Fruit fly (Drosophila melanogaster) whole organism, embryonic: ENCODE results near the gene Spn100A.

Source experiments
- Ada2b ChIP-seq: fragments of 200-800 bp; sonication (Bioruptor generic); IDR thresholded peaks from 2 replicates; pipeline ENCODE4 v1.3.6; 2022; ENCODE audit warnings: missing biosample characterization, missing genetic modification characterization
- CG10979 ChIP-seq: fragments of 200-800 bp; sonication (Bioruptor generic); optimal IDR thresholded peaks from 2 replicates; lab custom pipeline; 2018; ENCODE audit warnings: missing biosample characterization, mild to moderate bottlenecking, missing genetic modification characterization, moderate library complexity
- CG11504 ChIP-seq: fragments of 200-800 bp; sonication (Bioruptor generic); optimal IDR thresholded peaks from 3 replicates; lab custom pipeline; 2019; ENCODE audit warnings: missing biosample characterization, mild to moderate bottlenecking, missing genetic modification characterization, moderate library complexity
- CG1529 ChIP-seq: fragments of 200-800 bp; sonication (Bioruptor generic); optimal IDR thresholded peaks from 3 replicates; lab custom pipeline; 2018; ENCODE audit warnings: missing biosample characterization, missing genetic modification characterization
- CG17328 ChIP-seq: fragments of 200-800 bp; sonication (Bioruptor generic); IDR thresholded peaks from 2 replicates; pipeline ENCODE4 v1.3.6; 2022; ENCODE audit warnings: missing biosample characterization, missing genetic modification characterization
- CG18599 ChIP-seq: fragments of 200-800 bp; sonication (Bioruptor generic); optimal IDR thresholded peaks from 3 replicates; lab custom pipeline; 2017; ENCODE audit warnings: missing biosample characterization, missing genetic modification characterization, mild to moderate bottlenecking, moderate library complexity, missing genetic modification reagents
- CG2712 ChIP-seq: fragments of 200-800 bp; optimal IDR thresholded peaks from 3 replicates; lab custom pipeline; 2019; ENCODE audit warnings: missing biosample characterization, mild to moderate bottlenecking, missing genetic modification characterization, moderate library complexity
- CG3065 ChIP-seq: fragments of 200-800 bp; sonication (Bioruptor generic); optimal IDR thresholded peaks from 2 replicates; lab custom pipeline; 2016; ENCODE audit warnings: missing biosample characterization, missing genetic modification characterization
- CG31441 ChIP-seq: fragments of 200-800 bp; sonication (Bioruptor generic); IDR thresholded peaks from 2 replicates; pipeline ENCODE4 v1.3.6; 2022; ENCODE audit warnings: missing biosample characterization, missing genetic modification characterization
- CG3838 ChIP-seq: fragments of 200-800 bp; sonication (Bioruptor generic); optimal IDR thresholded peaks from 3 replicates; lab custom pipeline; 2016; ENCODE audit warnings: missing biosample characterization, missing genetic modification characterization
- CG4282 ChIP-seq: fragments of 200-800 bp; sonication (Bioruptor generic); optimal IDR thresholded peaks from 2 replicates; lab custom pipeline; 2016; ENCODE audit warnings: missing biosample characterization, missing genetic modification characterization
- CG4360 ChIP-seq: fragments of 200-800 bp; sonication (Bioruptor generic); IDR thresholded peaks from 2 replicates; pipeline ENCODE4 v1.3.6; 2022; ENCODE audit warnings: missing biosample characterization, missing genetic modification characterization
- CG4424 ChIP-seq: fragments of 200-800 bp; sonication (Bioruptor generic); optimal IDR thresholded peaks from 3 replicates; lab custom pipeline; 2016; ENCODE audit warnings: missing biosample characterization, missing genetic modification characterization
- CG5245 ChIP-seq: fragments of 200-800 bp; sonication (Bioruptor generic); optimal IDR thresholded peaks from 3 replicates; lab custom pipeline; 2016; ENCODE audit warnings: missing biosample characterization, missing genetic modification characterization
- CG5953 ChIP-seq: fragments of 200-800 bp; sonication (Bioruptor generic); IDR thresholded peaks from 2 replicates; pipeline ENCODE4 v1.3.6; 2022; ENCODE audit warnings: missing biosample characterization, missing genetic modification characterization
- CG6272 ChIP-seq: fragments of 200-800 bp; sonication (Bioruptor generic); IDR thresholded peaks from 2 replicates; pipeline ENCODE4 v1.3.6; 2022; ENCODE audit warnings: missing biosample characterization, missing genetic modification characterization
- CoRest ChIP-seq: fragments of 200-800 bp; sonication (Bioruptor generic); optimal IDR thresholded peaks from 3 replicates; lab custom pipeline; 2018; ENCODE audit warnings: missing biosample characterization, mild to moderate bottlenecking, missing genetic modification characterization, moderate library complexity
- Dip3 ChIP-seq: fragments of 200-800 bp; sonication (Bioruptor generic); optimal IDR thresholded peaks from 3 replicates; lab custom pipeline; 2016; ENCODE audit warnings: missing biosample characterization, missing genetic modification characterization
- Ets65A ChIP-seq: fragments of 200-800 bp; sonication (Bioruptor generic); peaks from one replicate; lab custom pipeline; 2016; ENCODE audit warnings: missing biosample characterization, missing genetic modification characterization
- Ets97D ChIP-seq: fragments of 200-800 bp; sonication (Bioruptor generic); optimal IDR thresholded peaks from 3 replicates; lab custom pipeline; 2016; ENCODE audit warnings: missing biosample characterization, missing genetic modification characterization
- Hr39 ChIP-seq: fragments of >200 bp; optimal IDR thresholded peaks from 2 replicates; lab custom pipeline; 2017
- Nf-YA ChIP-seq: fragments of 200-800 bp; sonication (Bioruptor generic); IDR thresholded peaks from 2 replicates; pipeline ENCODE4 v1.3.6; 2022; ENCODE audit warnings: missing biosample characterization, missing genetic modification characterization
- Pdp1 ChIP-seq, 2 experiments: fragments of 200-800 bp; sonication (Bioruptor generic); optimal IDR thresholded peaks; 3 replicates each; lab custom pipeline; 2016; ENCODE audit warnings: missing biosample characterization in 2 of 2, missing genetic modification characterization in 2 of 2, mild to moderate bottlenecking in 1 of 2, moderate library complexity in 1 of 2
- Scr ChIP-seq: fragments of 200-800 bp; sonication (Bioruptor generic); IDR thresholded peaks from 2 replicates; pipeline ENCODE4 v1.3.6; 2022; ENCODE audit warnings: missing biosample characterization, missing genetic modification characterization; ENCODE audit not compliant: partially characterized antibody
- Sry-δ ChIP-seq: fragments of 200-800 bp; sonication (Bioruptor generic); optimal IDR thresholded peaks from 2 replicates; lab custom pipeline; 2016; ENCODE audit warnings: missing biosample characterization, missing genetic modification characterization
- Xrp1 ChIP-seq: fragments of 200-800 bp; sonication (Bioruptor generic); IDR thresholded peaks from 2 replicates; pipeline ENCODE4 v1.3.6; 2022; ENCODE audit warnings: missing biosample characterization, missing genetic modification characterization
- ap ChIP-seq: fragments of 200-800 bp; sonication (Bioruptor generic); IDR thresholded peaks from 2 replicates; pipeline ENCODE4 v1.3.6; 2022; ENCODE audit warnings: missing biosample characterization, missing genetic modification characterization
- bsh ChIP-seq, 2 experiments: fragments of 200-800 bp; sonication (Bioruptor generic); optimal IDR thresholded peaks; 2 replicates each; lab custom pipeline; 2017 to 2018; ENCODE audit warnings: mild to moderate bottlenecking in 2 of 2, missing biosample characterization in 2 of 2, missing genetic modification characterization in 2 of 2, moderate library complexity in 1 of 2
- croc ChIP-seq: fragments of 200-800 bp; sonication (Bioruptor generic); conservative IDR thresholded peaks from 3 replicates; pipeline ENCODE4 v1.3.6; 2022; ENCODE audit warnings: missing biosample characterization, missing genetic modification characterization
- dmrt11E ChIP-seq: fragments of 200-800 bp; sonication (Bioruptor generic); optimal IDR thresholded peaks from 3 replicates; lab custom pipeline; 2018; ENCODE audit warnings: missing biosample characterization, mild to moderate bottlenecking, missing genetic modification characterization, moderate library complexity
- ewg ChIP-seq: fragments of 200-800 bp; sonication (Bioruptor generic); optimal IDR thresholded peaks from 3 replicates; lab custom pipeline; 2017; ENCODE audit warnings: mild to moderate bottlenecking, missing biosample characterization, missing genetic modification reagents, missing genetic modification characterization
- gem ChIP-seq: fragments of 200-800 bp; sonication (Bioruptor generic); optimal IDR thresholded peaks from 2 replicates; lab custom pipeline; 2019; ENCODE audit warnings: missing biosample characterization, mild to moderate bottlenecking, missing genetic modification characterization, moderate library complexity
- maf-S ChIP-seq: fragments of 200-800 bp; sonication (Bioruptor generic); optimal IDR thresholded peaks from 2 replicates; lab custom pipeline; 2016; ENCODE audit warnings: missing biosample characterization, missing genetic modification characterization
- nmo ChIP-seq: fragments of 200-800 bp; sonication (Bioruptor generic); optimal IDR thresholded peaks from 2 replicates; lab custom pipeline; 2018; ENCODE audit warnings: missing biosample characterization, mild to moderate bottlenecking, missing genetic modification characterization, moderate library complexity
- pnt ChIP-seq: fragments of 200-800 bp; sonication (Bioruptor generic); optimal IDR thresholded peaks from 3 replicates; lab custom pipeline; 2016; ENCODE audit warnings: missing biosample characterization, missing genetic modification characterization
- sens ChIP-seq: fragments of 200-800 bp; sonication (Bioruptor generic); peaks from one replicate; lab custom pipeline; 2016; ENCODE audit warnings: missing biosample characterization, missing genetic modification characterization
- stc ChIP-seq: fragments of 200-800 bp; sonication (Bioruptor generic); IDR thresholded peaks from 2 replicates; pipeline ENCODE4 v1.3.6; 2022; ENCODE audit warnings: missing biosample characterization, missing genetic modification characterization
- tna ChIP-seq: fragments of 200-800 bp; sonication (Bioruptor generic); IDR thresholded peaks from 2 replicates; pipeline ENCODE4 v1.3.6; 2022; ENCODE audit warnings: missing biosample characterization, missing genetic modification characterization; ENCODE audit not compliant: partially characterized antibody
- wek ChIP-seq: fragments of 200-800 bp; sonication (Bioruptor generic); optimal IDR thresholded peaks from 3 replicates; lab custom pipeline; 2018; ENCODE audit warnings: missing biosample characterization, mild to moderate bottlenecking, missing genetic modification characterization, moderate library complexity

Gene Spn100A

dm6 chr3R:30718442-30718841 lies 28.0 kb downstream of the Spn100A start (continued):
- TF ChIP-seq CG3838 (GFP tag; lab: Kevin White, UChicago) = no peak
- TF ChIP-seq Ada2b (GFP tag; lab: Robert Waterston, UW) = no peak
- TF ChIP-seq ap (GFP tag; lab: Robert Waterston, UW) = 0 out of 2 replicates have a peak, but pooled peaks have one; percentile 43
- no peak for TF ChIP-seq tna (GFP tag; lab: Robert Waterston, UW)
- TF ChIP-seq CG31441 = 0 out of 2 replicates have a peak, but pooled peaks have one; percentile 9
- no peak for TF ChIP-seq Sry-δ (GFP tag; lab: Kevin White, UChicago)
- TF ChIP-seq CG1529 (GFP tag; lab: Kevin White, UChicago) = peak; percentile 3
- TF ChIP-seq pnt (GFP tag; lab: Kevin White, UChicago) = no peak
- peak; percentile 39 for TF ChIP-seq CG4424
- peak; percentile 51 for TF ChIP-seq CG11504 (tag; lab: Kevin White, UChicago)
- peak in 1 of 2 experiments; percentile 58 for TF ChIP-seq bsh (GFP tag; optimal IDR thresholded peaks at IDR 0.05; lab: Kevin White, UChicago)
- no peak for TF ChIP-seq CG3065 (GFP tag; lab: Kevin White, UChicago)
- TF ChIP-seq CG18599 (GFP tag; lab: Kevin White, UChicago) = peak; percentile 32
- no peak for TF ChIP-seq Scr (GFP tag; lab: Robert Waterston, UW)
- peak; percentile 43 for TF ChIP-seq nmo
- peak; percentile 2 for TF ChIP-seq ewg (GFP tag; lab: Kevin White, UChicago)
- no peak for TF ChIP-seq CG5245 (GFP tag; lab: Kevin White, UChicago)
- TF ChIP-seq CG5953 (GFP tag; lab: Robert Waterston, UW) = 0 out of 2 replicates have a peak, but pooled peaks have one; percentile 18
- no peak for TF ChIP-seq CoRest (tag; lab: Kevin White, UChicago)
- no peak for TF ChIP-seq Dip3
- TF ChIP-seq Ets97D (GFP tag; lab: Kevin White, UChicago) = no peak
- TF ChIP-seq CG6272 (GFP tag; lab: Robert Waterston, UW) = no peak
- no peak for TF ChIP-seq Pdp1 (GFP tag; optimal IDR thresholded peaks at IDR 0.05; lab: Kevin White, UChicago)
- TF ChIP-seq CG4360 (GFP tag; lab: Robert Waterston, UW) = no peak
- no peak for TF ChIP-seq wek (GFP tag; lab: Kevin White, UChicago)
- no peak for TF ChIP-seq Hr39 (lab: Kevin White, UChicago)
- TF ChIP-seq maf-S (GFP tag; lab: Kevin White, UChicago) = no peak

- TF ChIP-seq CG4282 (GFP tag; lab: Kevin White, UChicago) = no peak
- TF ChIP-seq dmrt11E (tag; lab: Kevin White, UChicago) = peak; percentile 27
- TF ChIP-seq stc (GFP tag; lab: Robert Waterston, UW) = no peak
- no peak for TF ChIP-seq CG11504 (tag; lab: Kevin White, UChicago)
- peak in 1 of 2 experiments; percentile 4 for TF ChIP-seq bsh (GFP tag; optimal IDR thresholded peaks at IDR 0.05; lab: Kevin White, UChicago)
- peak; percentile 5 for TF ChIP-seq CG10979 (tag; lab: Kevin White, UChicago)
- TF ChIP-seq sens (GFP tag; lab: Kevin White, UChicago) = peak; percentile 58
- peak; percentile 22; the same call in 1 of the 2 replicates for TF ChIP-seq Xrp1 (GFP tag; lab: Robert Waterston, UW)
- TF ChIP-seq nmo = peak; percentile 6
- peak; percentile 6 for TF ChIP-seq CG2712 (tag; lab: Kevin White, UChicago)
- 0 out of 2 replicates have a peak, but pooled peaks have one; percentile 21 for TF ChIP-seq CG17328 (GFP tag; lab: Robert Waterston, UW)
- TF ChIP-seq gem (tag; lab: Kevin White, UChicago) = peak; percentile 6
- no peak for TF ChIP-seq Nf-YA (GFP tag; lab: Robert Waterston, UW)
- TF ChIP-seq croc = no peak
- peak; percentile 92 for TF ChIP-seq Ets65A (GFP tag; lab: Kevin White, UChicago)
Measured at dm6 chr3R:30721215-30721862, 30.9 kb downstream of the Spn100A start.
